Worm (Caenorhabditis elegans) whole organism, L4 larva: ENCODE results near the gene R10E4.11.

Experiments
- Y105C5A.15 ChIP-seq: fragments of 200-800 bp; sonication (Bioruptor generic); IDR thresholded peaks from 2 replicates; pipeline ENCODE4 v1.3.6; 2022; ENCODE audit warnings: missing genetic modification characterization, missing compliant biosample characterization
- ama-1 ChIP-seq: fragments of 150-350 bp; optimal IDR thresholded peaks from 2 replicates; lab custom pipeline; 2014; ENCODE audit warnings: inconsistent platforms, mixed read lengths
- ceh-32 ChIP-seq: sonication (generic microtip); optimal IDR thresholded peaks from 2 replicates; lab custom pipeline; 2016; ENCODE audit warnings: mild to moderate bottlenecking, missing genetic modification characterization, missing compliant biosample characterization; ENCODE audit not compliant: poor library complexity
- daf-12 ChIP-seq: fragments of 150-350 bp; optimal IDR thresholded peaks from 2 replicates; lab custom pipeline; 2014; ENCODE audit warnings: missing biosample characterization, missing genetic modification reagents, missing genetic modification characterization
- dmd-6 ChIP-seq: fragments of 200-800 bp; sonication (Bioruptor generic); IDR thresholded peaks from 2 replicates; pipeline ENCODE4 v1.3.6; 2022; ENCODE audit warnings: missing genetic modification reagents, missing genetic modification characterization, missing compliant biosample characterization
- dpl-1 ChIP-seq: fragments of 150-350 bp; optimal IDR thresholded peaks from 2 replicates; lab custom pipeline; 2014; ENCODE audit warnings: missing biosample characterization, missing genetic modification reagents, missing genetic modification characterization
- duxl-1 ChIP-seq: sonication (generic microtip); optimal IDR thresholded peaks from 2 replicates; lab custom pipeline; 2016; ENCODE audit warnings: mild to moderate bottlenecking, missing genetic modification characterization, moderate library complexity, missing compliant biosample characterization; ENCODE audit not compliant: poor library complexity
- lim-7 ChIP-seq: fragments of 200-800 bp; sonication (Bioruptor generic); IDR thresholded peaks from 2 replicates; pipeline ENCODE4 v1.3.6; 2022; ENCODE audit warnings: missing genetic modification characterization, missing compliant biosample characterization
- madf-9 ChIP-seq: fragments of 200-800 bp; sonication (Bioruptor generic); conservative IDR thresholded peaks from 2 replicates; pipeline ENCODE4 v1.3.6; 2022; ENCODE audit warnings: missing genetic modification reagents, missing genetic modification characterization, missing compliant biosample characterization
- nhr-111 ChIP-seq: fragments of 200-800 bp; sonication (Bioruptor generic); optimal IDR thresholded peaks from 2 replicates; lab custom pipeline; 2018; ENCODE audit warnings: mild to moderate bottlenecking, missing genetic modification characterization, missing compliant biosample characterization
- nhr-237 ChIP-seq: sonication (generic microtip); optimal IDR thresholded peaks from 2 replicates; lab custom pipeline; 2017; ENCODE audit warnings: missing biosample characterization, missing genetic modification characterization
- nhr-48 ChIP-seq: sonication (generic microtip); optimal IDR thresholded peaks from 2 replicates; lab custom pipeline; 2016; ENCODE audit warnings: mild to moderate bottlenecking, missing genetic modification characterization, missing compliant biosample characterization
- pha-4 ChIP-seq, 2 experiments: fragments of 150-350 bp in 1 of 2; fragments of 200-800 bp in 1 of 2; sonication (Bioruptor generic) in 1 of 2; IDR thresholded peaks in 1 of 2; optimal IDR thresholded peaks in 1 of 2; 2 replicates each; pipeline versions ENCODE4 v1.3.6 to Lab custom; 2014 to 2022; ENCODE audit warnings: missing genetic modification characterization in 2 of 2, missing genetic modification reagents in 2 of 2, missing biosample characterization in 1 of 2, missing compliant biosample characterization in 1 of 2
- pqm-1 ChIP-seq: sonication (generic microtip); optimal IDR thresholded peaks from 2 replicates; lab custom pipeline; 2017; ENCODE audit warnings: missing biosample characterization, missing genetic modification characterization
- snpc-1.2 ChIP-seq: fragments of 200-800 bp; sonication (Bioruptor generic); IDR thresholded peaks from 2 replicates; pipeline ENCODE4 v1.3.6; 2022; ENCODE audit warnings: missing genetic modification reagents, missing genetic modification characterization, missing compliant biosample characterization
- tra-1 ChIP-seq: fragments of 200-800 bp; sonication (Bioruptor generic); IDR thresholded peaks from 2 replicates; pipeline ENCODE4 v1.3.6; 2022; ENCODE audit warnings: missing genetic modification reagents, missing genetic modification characterization, missing compliant biosample characterization

Gene R10E4.11

ce11 chrIII:4247571-4247970 lies 53.3 kb downstream of the R10E4.11 start, which contains the start of gene Y44F5A.1:
Gene Y44F5A.1 (minus strand): TSS chrIII:4247671.
- TF ChIP-seq lim-7 (no peak), duxl-1 (no peak), ama-1 (lab: Kevin White, UChicago) (no peak), daf-12 (tag; lab: Kevin White, UChicago) (no peak), tra-1 (GFP tag; lab: Robert Waterston, UW) (no peak), madf-9 (GFP tag; lab: Robert Waterston, UW) (no peak), nhr-48 (no peak), pqm-1 (no peak), ceh-32 (no peak), snpc-1.2 (no peak), Y105C5A.15 (GFP tag; lab: Robert Waterston, UW) (no peak), pha-4 (GFP tag; IDR thresholded peaks at IDR 0.05; lab: Robert Waterston, UW) (no peak), pha-4 (tag; optimal IDR thresholded peaks at IDR 0.05; lab: Kevin White, UChicago) (no peak), dmd-6 (GFP tag; lab: Robert Waterston, UW) (no peak), nhr-111 (no peak), nhr-237 (tag; lab: Kevin White, UChicago) (no peak), dpl-1 (GFP tag; lab: Kevin White, UChicago) (no peak)
